Fruit fly (Drosophila melanogaster) Kc167 (cell line): ENCODE data around the gene sau.

Experiments used
- Myc ChIP-seq: fragments of >200 bp; optimal IDR thresholded peaks from 2 replicates; lab custom pipeline; 2017; ENCODE audit warnings: missing external identifiers
- h ChIP-seq: fragments of >200 bp; optimal IDR thresholded peaks from 3 replicates; lab custom pipeline; 2018; ENCODE audit warnings: missing external identifiers
- insv ChIP-seq: fragments of >200 bp; optimal IDR thresholded peaks from 3 replicates; lab custom pipeline; 2018; ENCODE audit warnings: missing external identifiers
- ttk ChIP-seq: sonication (Bioruptor generic); optimal IDR thresholded peaks from 2 replicates; lab custom pipeline; 2017; ENCODE audit warnings: missing external identifiers

dm6 chr2L:2252241-2252640, 26.1 kb downstream of the sau start, which contains the start of gene CG17239:
- TF ChIP-seq ttk: no peak
- no peak for TF ChIP-seq h (lab: Kevin White, UChicago)
- no peak for TF ChIP-seq Myc (lab: Kevin White, UChicago)
- TF ChIP-seq insv (lab: Kevin White, UChicago): no peak
